Fruit fly (Drosophila melanogaster) whole organism, embryonic: ENCODE results near the gene NK7.1.

ENCODE experiments used
- Atf3 ChIP-seq: fragments of 200-800 bp; sonication (Bioruptor generic); optimal IDR thresholded peaks from 3 replicates; lab custom pipeline; 2016; ENCODE audit warnings: missing biosample characterization, missing genetic modification characterization
- B-H2 ChIP-seq: fragments of 200-800 bp; sonication (Bioruptor generic); optimal IDR thresholded peaks from 2 replicates; lab custom pipeline; 2018; ENCODE audit warnings: missing biosample characterization, mild to moderate bottlenecking, missing genetic modification characterization
- CG1024 ChIP-seq: fragments of 200-800 bp; sonication (Bioruptor generic); IDR thresholded peaks from 2 replicates; pipeline ENCODE4 v1.3.6; 2022; ENCODE audit warnings: missing biosample characterization, missing genetic modification characterization
- CG12155 ChIP-seq: fragments of 200-800 bp; sonication (Bioruptor generic); optimal IDR thresholded peaks from 3 replicates; lab custom pipeline; 2016; ENCODE audit warnings: missing biosample characterization, missing genetic modification characterization
- CG15269 ChIP-seq: fragments of 200-800 bp; sonication (Bioruptor generic); optimal IDR thresholded peaks from 2 replicates; lab custom pipeline; 2018; ENCODE audit warnings: missing biosample characterization, mild to moderate bottlenecking, missing genetic modification characterization, moderate library complexity
- CG18599 ChIP-seq: fragments of 200-800 bp; sonication (Bioruptor generic); optimal IDR thresholded peaks from 3 replicates; lab custom pipeline; 2017; ENCODE audit warnings: missing biosample characterization, missing genetic modification characterization, mild to moderate bottlenecking, moderate library complexity, missing genetic modification reagents
- CG2120 ChIP-seq: fragments of 200-800 bp; sonication (Bioruptor generic); optimal IDR thresholded peaks from 3 replicates; lab custom pipeline; 2016; ENCODE audit warnings: missing biosample characterization, missing genetic modification characterization
- CG2712 ChIP-seq: fragments of 200-800 bp; optimal IDR thresholded peaks from 3 replicates; lab custom pipeline; 2019; ENCODE audit warnings: missing biosample characterization, mild to moderate bottlenecking, missing genetic modification characterization, moderate library complexity
- CG32532 ChIP-seq: fragments of 200-800 bp; sonication (Bioruptor generic); IDR thresholded peaks from 2 replicates; pipeline ENCODE4 v1.3.6; 2022; ENCODE audit warnings: missing biosample characterization, missing genetic modification characterization
- CG3281 ChIP-seq: fragments of 200-800 bp; sonication (Bioruptor generic); optimal IDR thresholded peaks from 3 replicates; lab custom pipeline; 2017; ENCODE audit warnings: missing biosample characterization, mild to moderate bottlenecking, missing genetic modification characterization
- CG4617 ChIP-seq: fragments of 200-800 bp; sonication (Bioruptor generic); optimal IDR thresholded peaks from 3 replicates; lab custom pipeline; 2016; ENCODE audit warnings: missing biosample characterization, missing genetic modification characterization, borderline replicate concordance
- CG4707 ChIP-seq: fragments of 200-800 bp; sonication (Bioruptor generic); optimal IDR thresholded peaks from 2 replicates; lab custom pipeline; 2018; ENCODE audit warnings: missing biosample characterization, mild to moderate bottlenecking, missing genetic modification characterization, moderate library complexity
- CG5953 ChIP-seq: fragments of 200-800 bp; sonication (Bioruptor generic); IDR thresholded peaks from 2 replicates; pipeline ENCODE4 v1.3.6; 2022; ENCODE audit warnings: missing biosample characterization, missing genetic modification characterization
- CG6175 ChIP-seq: fragments of 200-800 bp; sonication (Bioruptor generic); IDR thresholded peaks from 3 replicates; pipeline ENCODE4 v1.3.6; 2022; ENCODE audit warnings: missing biosample characterization, missing genetic modification characterization
- CG6654 ChIP-seq: fragments of 200-800 bp; sonication (Bioruptor generic); optimal IDR thresholded peaks from 2 replicates; lab custom pipeline; 2017; ENCODE audit warnings: missing biosample characterization, mild to moderate bottlenecking, missing genetic modification characterization
- CG6765 ChIP-seq: fragments of 200-800 bp; sonication (Bioruptor generic); optimal IDR thresholded peaks from 3 replicates; lab custom pipeline; 2017; ENCODE audit warnings: missing biosample characterization, mild to moderate bottlenecking, missing genetic modification characterization
- CG6854 ChIP-seq: fragments of 200-800 bp; sonication (Bioruptor generic); optimal IDR thresholded peaks from 3 replicates; lab custom pipeline; 2017; ENCODE audit warnings: missing biosample characterization, mild to moderate bottlenecking, missing genetic modification characterization
- CG8924 ChIP-seq: fragments of 200-800 bp; optimal IDR thresholded peaks from 3 replicates; lab custom pipeline; 2019; ENCODE audit warnings: missing biosample characterization, mild to moderate bottlenecking, missing genetic modification characterization, moderate library complexity
- CG9727 ChIP-seq: fragments of 200-800 bp; sonication (Bioruptor generic); optimal IDR thresholded peaks from 3 replicates; lab custom pipeline; 2017; ENCODE audit warnings: missing biosample characterization, mild to moderate bottlenecking, missing genetic modification characterization
- CHES-1-like ChIP-seq: fragments of 200-800 bp; sonication (Bioruptor generic); optimal IDR thresholded peaks from 2 replicates; lab custom pipeline; 2016; ENCODE audit warnings: missing biosample characterization, missing genetic modification characterization
- D19A ChIP-seq: fragments of 200-800 bp; optimal IDR thresholded peaks from 3 replicates; lab custom pipeline; 2019; ENCODE audit warnings: missing biosample characterization, mild to moderate bottlenecking, missing genetic modification characterization, moderate library complexity
- MBD-R2 ChIP-seq: fragments of 200-800 bp; sonication (Bioruptor generic); IDR thresholded peaks from 2 replicates; pipeline ENCODE4 v1.3.6; 2022; ENCODE audit warnings: missing biosample characterization, missing genetic modification characterization
- Max ChIP-seq: fragments of 200-800 bp; sonication (Bioruptor generic); optimal IDR thresholded peaks from 2 replicates; lab custom pipeline; 2016; ENCODE audit warnings: missing biosample characterization, mild to moderate bottlenecking, missing genetic modification characterization
- Myb ChIP-seq: fragments of 200-800 bp; sonication (Bioruptor generic); optimal IDR thresholded peaks from 2 replicates; lab custom pipeline; 2016; ENCODE audit warnings: missing biosample characterization, missing genetic modification characterization
- PHDP ChIP-seq: fragments of 200-800 bp; sonication (Bioruptor generic); optimal IDR thresholded peaks from 3 replicates; lab custom pipeline; 2018; ENCODE audit warnings: missing biosample characterization, mild to moderate bottlenecking, missing genetic modification characterization, moderate library complexity
- Pdp1 ChIP-seq, 2 experiments: fragments of 200-800 bp; sonication (Bioruptor generic); optimal IDR thresholded peaks; 3 replicates each; lab custom pipeline; 2016; ENCODE audit warnings: missing biosample characterization in 2 of 2, missing genetic modification characterization in 2 of 2, mild to moderate bottlenecking in 1 of 2, moderate library complexity in 1 of 2
- Sin3A ChIP-seq: fragments of >200 bp; optimal IDR thresholded peaks from 2 replicates; lab custom pipeline; 2018
- ap ChIP-seq: fragments of 200-800 bp; sonication (Bioruptor generic); IDR thresholded peaks from 2 replicates; pipeline ENCODE4 v1.3.6; 2022; ENCODE audit warnings: missing biosample characterization, missing genetic modification characterization
- bab2 ChIP-seq: fragments of 200-800 bp; sonication (Bioruptor generic); optimal IDR thresholded peaks from 2 replicates; lab custom pipeline; 2016; ENCODE audit warnings: missing biosample characterization, missing genetic modification characterization
- caup ChIP-seq: fragments of 200-800 bp; sonication (Bioruptor generic); optimal IDR thresholded peaks from 3 replicates; lab custom pipeline; 2017; ENCODE audit warnings: missing biosample characterization, mild to moderate bottlenecking, missing genetic modification characterization, moderate library complexity; ENCODE audit not compliant: severe bottlenecking
- cg ChIP-seq: fragments of 200-800 bp; sonication (Bioruptor generic); optimal IDR thresholded peaks from 3 replicates; lab custom pipeline; 2019; ENCODE audit warnings: missing biosample characterization, mild to moderate bottlenecking, missing genetic modification characterization, moderate library complexity
- chm ChIP-seq: fragments of 200-800 bp; sonication (Bioruptor generic); IDR thresholded peaks from 2 replicates; pipeline ENCODE4 v1.3.6; 2022; ENCODE audit warnings: missing biosample characterization, missing genetic modification characterization
- crp ChIP-seq, 2 experiments: fragments of 200-800 bp; sonication (Bioruptor generic); optimal IDR thresholded peaks; 2 replicates in 1 of 2; 3 replicates in 1 of 2; lab custom pipeline; 2017; ENCODE audit warnings: missing biosample characterization in 2 of 2, missing genetic modification characterization in 2 of 2, mild to moderate bottlenecking in 1 of 2, moderate library complexity in 1 of 2
- dmrt11E ChIP-seq: fragments of 200-800 bp; sonication (Bioruptor generic); optimal IDR thresholded peaks from 3 replicates; lab custom pipeline; 2018; ENCODE audit warnings: missing biosample characterization, mild to moderate bottlenecking, missing genetic modification characterization, moderate library complexity
- dmrt99B ChIP-seq: fragments of 200-800 bp; sonication (Bioruptor generic); optimal IDR thresholded peaks from 2 replicates; lab custom pipeline; 2018; ENCODE audit warnings: missing biosample characterization, mild to moderate bottlenecking, missing genetic modification characterization, moderate library complexity
- fd102C ChIP-seq: fragments of 200-800 bp; sonication (Bioruptor generic); optimal IDR thresholded peaks from 2 replicates; lab custom pipeline; 2018; ENCODE audit warnings: missing biosample characterization, mild to moderate bottlenecking, missing genetic modification characterization, moderate library complexity
- grau ChIP-seq: fragments of 200-800 bp; optimal IDR thresholded peaks from 3 replicates; lab custom pipeline; 2019; ENCODE audit warnings: missing biosample characterization, mild to moderate bottlenecking, missing genetic modification characterization, moderate library complexity
- grn ChIP-seq: fragments of 200-800 bp; sonication (Bioruptor generic); optimal IDR thresholded peaks from 3 replicates; lab custom pipeline; 2017; ENCODE audit warnings: missing biosample characterization, missing genetic modification characterization
- gsb ChIP-seq: fragments of 200-800 bp; sonication (Bioruptor generic); IDR thresholded peaks from 2 replicates; pipeline ENCODE4 v1.3.6; 2022; ENCODE audit warnings: missing biosample characterization, missing genetic modification characterization
- lmd ChIP-seq: fragments of 200-800 bp; sonication (Bioruptor generic); IDR thresholded peaks from 2 replicates; pipeline ENCODE4 v1.3.6; 2022; ENCODE audit warnings: missing biosample characterization, missing genetic modification characterization
- luna ChIP-seq: fragments of 200-800 bp; sonication (Bioruptor generic); optimal IDR thresholded peaks from 2 replicates; lab custom pipeline; 2016; ENCODE audit warnings: missing biosample characterization, missing genetic modification characterization
- sd ChIP-seq: fragments of 200-800 bp; sonication (Bioruptor generic); optimal IDR thresholded peaks from 3 replicates; lab custom pipeline; 2018; ENCODE audit warnings: missing biosample characterization, mild to moderate bottlenecking, missing genetic modification characterization, moderate library complexity
- sim ChIP-seq: fragments of 200-800 bp; sonication (Bioruptor generic); IDR thresholded peaks from 2 replicates; pipeline ENCODE4 v1.3.6; 2022; ENCODE audit warnings: missing biosample characterization, missing genetic modification characterization
- slbo ChIP-seq: fragments of 200-800 bp; sonication (Bioruptor generic); IDR thresholded peaks from 2 replicates; pipeline ENCODE4 v1.3.6; 2022; ENCODE audit warnings: missing biosample characterization, missing genetic modification characterization
- sna ChIP-seq: fragments of 200-800 bp; sonication (Bioruptor generic); IDR thresholded peaks from 2 replicates; pipeline ENCODE4 v1.3.6; 2022; ENCODE audit warnings: missing biosample characterization, missing genetic modification characterization; ENCODE audit not compliant: partially characterized antibody
- stc ChIP-seq: fragments of 200-800 bp; sonication (Bioruptor generic); IDR thresholded peaks from 2 replicates; pipeline ENCODE4 v1.3.6; 2022; ENCODE audit warnings: missing biosample characterization, missing genetic modification characterization
- tap ChIP-seq: fragments of 200-800 bp; optimal IDR thresholded peaks from 3 replicates; lab custom pipeline; 2019; ENCODE audit warnings: missing biosample characterization, mild to moderate bottlenecking, missing genetic modification characterization, moderate library complexity
- tx ChIP-seq: fragments of 200-800 bp; sonication (Bioruptor generic); optimal IDR thresholded peaks from 2 replicates; lab custom pipeline; 2016; ENCODE audit warnings: missing biosample characterization, missing genetic modification characterization
- usp ChIP-seq: fragments of >200 bp; optimal IDR thresholded peaks from 2 replicates; lab custom pipeline; 2017; ENCODE audit warnings: missing biosample characterization, missing genetic modification characterization
- vvl ChIP-seq: fragments of 200-800 bp; sonication (Bioruptor generic); IDR thresholded peaks from 2 replicates; pipeline ENCODE4 v1.3.6; 2022; ENCODE audit warnings: missing biosample characterization, missing genetic modification characterization
- zen ChIP-seq: fragments of 200-800 bp; sonication (Bioruptor generic); optimal IDR thresholded peaks from 3 replicates; lab custom pipeline; 2018; ENCODE audit warnings: missing biosample characterization, mild to moderate bottlenecking, missing genetic modification characterization, moderate library complexity
- zf30C ChIP-seq: fragments of 200-800 bp; sonication (Bioruptor generic); optimal IDR thresholded peaks from 3 replicates; lab custom pipeline; 2018; ENCODE audit warnings: missing biosample characterization, mild to moderate bottlenecking, missing genetic modification characterization

Gene NK7.1

dm6 chr3R:14348480-14348879, 24.3 kb downstream of the NK7.1 start (continued):
- TF ChIP-seq tx (GFP tag; lab: Kevin White, UChicago) (no peak), CG3281 (peak; percentile 10), B-H2 (no peak), sna (GFP tag; lab: Robert Waterston, UW) (no peak), vvl (GFP tag; lab: Robert Waterston, UW) (no peak), fd102C (GFP tag; lab: Kevin White, UChicago) (no peak), CG12155 (GFP tag; lab: Kevin White, UChicago) (no peak), caup (peak; percentile 23), luna (GFP tag; lab: Kevin White, UChicago) (no peak), CG6654 (no peak), ap (GFP tag; lab: Robert Waterston, UW) (no peak), CG6175 (GFP tag; lab: Robert Waterston, UW) (no peak), zen (tag; lab: Kevin White, UChicago) (no peak), CG4707 (GFP tag; lab: Kevin White, UChicago) (no peak), lmd (GFP tag; lab: Robert Waterston, UW) (no peak), dmrt11E (tag; lab: Kevin White, UChicago) (no peak), grau (tag; lab: Kevin White, UChicago) (peak; percentile 41), Myb (GFP tag; lab: Kevin White, UChicago) (no peak), MBD-R2 (GFP tag; lab: Robert Waterston, UW) (no peak), slbo (GFP tag; lab: Robert Waterston, UW) (0 out of 2 replicates have a peak, but pooled peaks have one; percentile 4), CG32532 (GFP tag; lab: Robert Waterston, UW) (no peak), sim (GFP tag; lab: Robert Waterston, UW) (no peak), CG18599 (peak; percentile 69), CG5953 (GFP tag; lab: Robert Waterston, UW) (no peak), stc (no peak), Pdp1 (GFP tag; optimal IDR thresholded peaks at IDR 0.05; lab: Kevin White, UChicago) (no peak), CG1024 (GFP tag; lab: Robert Waterston, UW) (no peak), PHDP (tag; lab: Kevin White, UChicago) (peak; percentile 12), CG8924 (tag; lab: Kevin White, UChicago) (peak; percentile 10), CG9727 (peak; percentile 9), grn (GFP tag; lab: Kevin White, UChicago) (no peak), usp (GFP tag; lab: Kevin White, UChicago) (no peak), CG4617 (GFP tag; lab: Kevin White, UChicago) (no peak), D19A (tag; lab: Kevin White, UChicago) (peak; percentile 26), dmrt99B (tag; lab: Kevin White, UChicago) (peak; percentile 48), crp (GFP tag; optimal IDR thresholded peaks at IDR 0.05; lab: Kevin White, UChicago) (no peak), CHES-1-like (GFP tag; lab: Kevin White, UChicago) (no peak), CG15269 (tag; lab: Kevin White, UChicago) (peak; percentile 9), sd (tag; lab: Kevin White, UChicago) (peak; percentile 40), cg (GFP tag; lab: Kevin White, UChicago) (no peak), CG2712 (tag; lab: Kevin White, UChicago) (no peak), Max (no peak), chm (GFP tag; lab: Robert Waterston, UW) (no peak), Atf3 (GFP tag; lab: Kevin White, UChicago) (no peak), tap (tag; lab: Kevin White, UChicago) (no peak), Sin3A (no peak), bab2 (no peak), zf30C (GFP tag; lab: Kevin White, UChicago) (no peak), gsb (GFP tag; lab: Robert Waterston, UW) (no peak), CG2120 (peak; percentile 13), CG6765 (GFP tag; lab: Kevin White, UChicago) (no peak), CG6854 (GFP tag; lab: Kevin White, UChicago) (no peak)
